Fruit fly (Drosophila melanogaster) whole organism, embryonic: ENCODE measurements around the gene east.

Experiments
- Antp ChIP-seq: fragments of 200-800 bp; sonication (Bioruptor generic); optimal IDR thresholded peaks from 3 replicates; lab custom pipeline; 2016; ENCODE audit warnings: missing biosample characterization, missing genetic modification characterization
- Bdp1 ChIP-seq: fragments of 200-800 bp; sonication (Bioruptor generic); optimal IDR thresholded peaks from 3 replicates; lab custom pipeline; 2016; ENCODE audit warnings: missing biosample characterization, missing genetic modification characterization
- CG10462 ChIP-seq: fragments of 200-800 bp; sonication (Bioruptor generic); optimal IDR thresholded peaks from 2 replicates; lab custom pipeline; 2016; ENCODE audit warnings: missing biosample characterization, missing genetic modification characterization
- CG13296 ChIP-seq: fragments of 200-800 bp; sonication (Bioruptor generic); optimal IDR thresholded peaks from 3 replicates; lab custom pipeline; 2018; ENCODE audit warnings: missing biosample characterization, mild to moderate bottlenecking, missing genetic modification characterization
- CG14050 ChIP-seq: fragments of 200-800 bp; sonication (Bioruptor generic); IDR thresholded peaks from 3 replicates; pipeline ENCODE4 v1.3.6; 2022; ENCODE audit warnings: missing biosample characterization, missing genetic modification characterization
- CG14441 ChIP-seq: fragments of 200-800 bp; sonication (Bioruptor generic); IDR thresholded peaks from 2 replicates; pipeline ENCODE4 v1.3.6; 2022; ENCODE audit warnings: missing biosample characterization, missing genetic modification characterization
- CG1602 ChIP-seq: fragments of 200-800 bp; sonication (Bioruptor generic); optimal IDR thresholded peaks from 3 replicates; lab custom pipeline; 2016; ENCODE audit warnings: missing biosample characterization, missing genetic modification characterization
- CG17359 ChIP-seq: fragments of 200-800 bp; sonication (Bioruptor generic); optimal IDR thresholded peaks from 3 replicates; lab custom pipeline; 2018; ENCODE audit warnings: missing biosample characterization, mild to moderate bottlenecking, missing genetic modification characterization, moderate library complexity
- CG2129 ChIP-seq: fragments of 200-800 bp; sonication (Bioruptor generic); IDR thresholded peaks from 2 replicates; pipeline ENCODE4 v1.3.6; 2022; ENCODE audit warnings: missing biosample characterization, missing genetic modification characterization; ENCODE audit not compliant: partially characterized antibody
- CG3163 ChIP-seq: fragments of 200-800 bp; sonication (Bioruptor generic); optimal IDR thresholded peaks from 3 replicates; lab custom pipeline; 2016; ENCODE audit warnings: missing biosample characterization, missing genetic modification characterization
- CG33213 ChIP-seq: fragments of 200-800 bp; sonication (Bioruptor generic); optimal IDR thresholded peaks from 3 replicates; lab custom pipeline; 2016; ENCODE audit warnings: missing biosample characterization, missing genetic modification characterization
- CG3847 ChIP-seq: fragments of 200-800 bp; sonication (Bioruptor generic); IDR thresholded peaks from 2 replicates; pipeline ENCODE4 v1.3.6; 2022; ENCODE audit warnings: missing biosample characterization, missing genetic modification characterization
- CG6689 ChIP-seq: fragments of 200-800 bp; sonication (Bioruptor generic); IDR thresholded peaks from 2 replicates; pipeline ENCODE4 v1.3.6; 2022; ENCODE audit warnings: missing biosample characterization, missing genetic modification characterization
- CG7839 ChIP-seq: fragments of 200-800 bp; sonication (Bioruptor generic); optimal IDR thresholded peaks from 3 replicates; lab custom pipeline; 2018; ENCODE audit warnings: missing biosample characterization, mild to moderate bottlenecking, missing genetic modification characterization, moderate library complexity
- CG9215 ChIP-seq: fragments of 200-800 bp; sonication (Bioruptor generic); IDR thresholded peaks from 2 replicates; pipeline ENCODE4 v1.3.6; 2022; ENCODE audit warnings: missing biosample characterization, missing genetic modification characterization
- Eip74EF ChIP-seq, 2 experiments: fragments of 200-800 bp in 1 of 2; fragments of >200 bp in 1 of 2; sonication (Bioruptor generic) in 1 of 2; optimal IDR thresholded peaks; 2 replicates each; lab custom pipeline; 2017 to 2019; ENCODE audit warnings: missing biosample characterization in 2 of 2, missing genetic modification characterization in 2 of 2, mild to moderate bottlenecking in 1 of 2, moderate library complexity in 1 of 2
- Gsc ChIP-seq: fragments of 200-800 bp; sonication (Bioruptor generic); IDR thresholded peaks from 2 replicates; pipeline ENCODE4 v1.3.6; 2022; ENCODE audit warnings: missing biosample characterization, missing genetic modification characterization
- HmgD ChIP-seq: fragments of 200-800 bp; sonication (Bioruptor generic); optimal IDR thresholded peaks from 3 replicates; lab custom pipeline; 2016; ENCODE audit warnings: missing biosample characterization, missing genetic modification characterization
- Hmr ChIP-seq: fragments of 200-800 bp; sonication (Bioruptor generic); optimal IDR thresholded peaks from 3 replicates; lab custom pipeline; 2017; ENCODE audit warnings: mild to moderate bottlenecking, missing biosample characterization, missing genetic modification reagents, missing genetic modification characterization
- Hr78 ChIP-seq, 2 experiments: fragments of 200-800 bp in 1 of 2; fragments of >200 bp in 1 of 2; sonication (Bioruptor generic) in 1 of 2; optimal IDR thresholded peaks; 2 replicates each; lab custom pipeline; 2017 to 2019; ENCODE audit warnings: missing biosample characterization in 2 of 2, missing genetic modification characterization in 2 of 2, mild to moderate bottlenecking in 1 of 2, moderate library complexity in 1 of 2
- Sry-δ ChIP-seq: fragments of 200-800 bp; sonication (Bioruptor generic); optimal IDR thresholded peaks from 2 replicates; lab custom pipeline; 2016; ENCODE audit warnings: missing biosample characterization, missing genetic modification characterization
- TFAM ChIP-seq: fragments of 200-800 bp; sonication (Bioruptor generic); optimal IDR thresholded peaks from 2 replicates; lab custom pipeline; 2017; ENCODE audit warnings: missing biosample characterization, missing genetic modification characterization, inconsistent platforms
- Vsx1 ChIP-seq: fragments of 200-800 bp; sonication (Bioruptor generic); optimal IDR thresholded peaks from 2 replicates; lab custom pipeline; 2017; ENCODE audit warnings: missing biosample characterization, mild to moderate bottlenecking, missing genetic modification characterization, missing genetic modification reagents
- Xbp1 ChIP-seq: fragments of 200-800 bp; sonication (Bioruptor generic); optimal IDR thresholded peaks from 3 replicates; lab custom pipeline; 2016; ENCODE audit warnings: missing biosample characterization, mild to moderate bottlenecking, missing genetic modification characterization
- Xrp1 ChIP-seq: fragments of 200-800 bp; sonication (Bioruptor generic); IDR thresholded peaks from 2 replicates; pipeline ENCODE4 v1.3.6; 2022; ENCODE audit warnings: missing biosample characterization, missing genetic modification characterization
- ara ChIP-seq: fragments of 200-800 bp; sonication (Bioruptor generic); IDR thresholded peaks from 2 replicates; pipeline ENCODE4 v1.3.6; 2022; ENCODE audit warnings: missing biosample characterization, missing genetic modification characterization
- chif ChIP-seq, 2 experiments: fragments of 200-800 bp; sonication (Bioruptor generic); optimal IDR thresholded peaks; 3 replicates each; lab custom pipeline; 2016; ENCODE audit warnings: missing biosample characterization in 2 of 2, missing genetic modification characterization in 2 of 2
- danr ChIP-seq: fragments of 200-800 bp; sonication (Bioruptor generic); IDR thresholded peaks from 2 replicates; pipeline ENCODE4 v1.3.6; 2022; ENCODE audit warnings: missing biosample characterization, missing genetic modification characterization
- dm ChIP-seq: fragments of 200-800 bp; sonication (Bioruptor generic); optimal IDR thresholded peaks from 3 replicates; lab custom pipeline; 2016; ENCODE audit warnings: missing biosample characterization, missing genetic modification characterization
- ems ChIP-seq: fragments of 200-800 bp; sonication (Bioruptor generic); optimal IDR thresholded peaks from 3 replicates; lab custom pipeline; 2016; ENCODE audit warnings: missing biosample characterization, missing genetic modification characterization
- ewg ChIP-seq: fragments of 200-800 bp; sonication (Bioruptor generic); optimal IDR thresholded peaks from 3 replicates; lab custom pipeline; 2017; ENCODE audit warnings: mild to moderate bottlenecking, missing biosample characterization, missing genetic modification reagents, missing genetic modification characterization
- eyg ChIP-seq: fragments of 200-800 bp; sonication (Bioruptor generic); optimal IDR thresholded peaks from 3 replicates; lab custom pipeline; 2016; ENCODE audit warnings: missing biosample characterization, missing genetic modification characterization
- inv ChIP-seq: fragments of 200-800 bp; sonication (Bioruptor generic); IDR thresholded peaks from 2 replicates; pipeline ENCODE4 v1.3.6; 2022; ENCODE audit warnings: missing biosample characterization, missing genetic modification characterization; ENCODE audit not compliant: partially characterized antibody
- kay ChIP-seq: fragments of 200-800 bp; sonication (Bioruptor generic); optimal IDR thresholded peaks from 2 replicates; lab custom pipeline; 2016; ENCODE audit warnings: missing biosample characterization, missing genetic modification characterization
- lab ChIP-seq: fragments of 200-800 bp; sonication (Bioruptor generic); optimal IDR thresholded peaks from 3 replicates; lab custom pipeline; 2017; ENCODE audit warnings: missing biosample characterization, missing genetic modification characterization, mild to moderate bottlenecking, moderate library complexity, missing genetic modification reagents
- nerfin-2 ChIP-seq: fragments of 200-800 bp; sonication (Bioruptor generic); IDR thresholded peaks from 2 replicates; pipeline ENCODE4 v1.3.6; 2022; ENCODE audit warnings: missing biosample characterization, missing genetic modification characterization; ENCODE audit not compliant: partially characterized antibody
- pnt ChIP-seq: fragments of 200-800 bp; sonication (Bioruptor generic); optimal IDR thresholded peaks from 3 replicates; lab custom pipeline; 2016; ENCODE audit warnings: missing biosample characterization, missing genetic modification characterization
- sens-2 ChIP-seq: fragments of 200-800 bp; sonication (Bioruptor generic); IDR thresholded peaks from 2 replicates; pipeline ENCODE4 v1.3.6; 2022; ENCODE audit warnings: missing biosample characterization, missing genetic modification characterization
- slou ChIP-seq: fragments of 200-800 bp; sonication (Bioruptor generic); optimal IDR thresholded peaks from 3 replicates; lab custom pipeline; 2016; ENCODE audit warnings: missing biosample characterization, missing genetic modification characterization
- sna ChIP-seq: fragments of 200-800 bp; sonication (Bioruptor generic); IDR thresholded peaks from 2 replicates; pipeline ENCODE4 v1.3.6; 2022; ENCODE audit warnings: missing biosample characterization, missing genetic modification characterization; ENCODE audit not compliant: partially characterized antibody
- stc ChIP-seq: fragments of 200-800 bp; sonication (Bioruptor generic); IDR thresholded peaks from 2 replicates; pipeline ENCODE4 v1.3.6; 2022; ENCODE audit warnings: missing biosample characterization, missing genetic modification characterization
- tna ChIP-seq: fragments of 200-800 bp; sonication (Bioruptor generic); IDR thresholded peaks from 2 replicates; pipeline ENCODE4 v1.3.6; 2022; ENCODE audit warnings: missing biosample characterization, missing genetic modification characterization; ENCODE audit not compliant: partially characterized antibody
- tup ChIP-seq: fragments of 200-800 bp; sonication (Bioruptor generic); optimal IDR thresholded peaks from 2 replicates; lab custom pipeline; 2016; ENCODE audit warnings: missing biosample characterization, mild to moderate bottlenecking, missing genetic modification characterization, moderate library complexity
- twi ChIP-seq: fragments of 200-800 bp; optimal IDR thresholded peaks from 2 replicates; lab custom pipeline; 2019; ENCODE audit warnings: missing biosample characterization, mild to moderate bottlenecking, missing genetic modification characterization, moderate library complexity
- tx ChIP-seq: fragments of 200-800 bp; sonication (Bioruptor generic); optimal IDR thresholded peaks from 2 replicates; lab custom pipeline; 2016; ENCODE audit warnings: missing biosample characterization, missing genetic modification characterization
- unc-4 ChIP-seq: fragments of 200-800 bp; sonication (Bioruptor generic); IDR thresholded peaks from 2 replicates; pipeline ENCODE4 v1.3.6; 2022; ENCODE audit warnings: missing biosample characterization, missing genetic modification characterization; ENCODE audit not compliant: partially characterized antibody
- wdn ChIP-seq: fragments of 200-800 bp; sonication (Bioruptor generic); IDR thresholded peaks from 2 replicates; pipeline ENCODE4 v1.3.6; 2022; ENCODE audit warnings: missing biosample characterization, missing genetic modification characterization
- wek ChIP-seq: fragments of 200-800 bp; sonication (Bioruptor generic); optimal IDR thresholded peaks from 3 replicates; lab custom pipeline; 2018; ENCODE audit warnings: missing biosample characterization, mild to moderate bottlenecking, missing genetic modification characterization, moderate library complexity
- yki ChIP-seq: fragments of >200 bp; optimal IDR thresholded peaks from 3 replicates; lab custom pipeline; 2018

Gene east

dm6 chrX:1984175-1984973, 26.3 kb upstream of the east start (continued):
- TF ChIP-seq danr (GFP tag; lab: Robert Waterston, UW) (peak; percentile 77), ems (GFP tag; lab: Kevin White, UChicago) (peak; percentile 64), CG33213 (GFP tag; lab: Kevin White, UChicago) (peak; percentile 25), CG14441 (GFP tag; lab: Robert Waterston, UW) (peak; percentile 76), dm (peak; percentile 60), CG13296 (GFP tag; lab: Kevin White, UChicago) (peak; percentile 35), CG3163 (GFP tag; lab: Kevin White, UChicago) (peak; percentile 48), Xbp1 (GFP tag; lab: Kevin White, UChicago) (peak; percentile 76), chif (GFP tag; optimal IDR thresholded peaks at IDR 0.05; lab: Kevin White, UChicago) (peak; percentile 50 to 76), CG10462 (peak; percentile 46), kay (GFP tag; lab: Kevin White, UChicago) (peak; percentile 16), ara (GFP tag; lab: Robert Waterston, UW) (peak; percentile 69; the same call in 1 of the 2 replicates), tna (GFP tag; lab: Robert Waterston, UW) (no peak), TFAM (GFP tag; lab: Kevin White, UChicago) (no peak), CG1602 (GFP tag; lab: Kevin White, UChicago) (peak; percentile 44), CG2129 (GFP tag; lab: Robert Waterston, UW) (no peak), CG6689 (GFP tag; lab: Robert Waterston, UW) (peak; percentile 72), Gsc (GFP tag; lab: Robert Waterston, UW) (peak; percentile 56), Vsx1 (GFP tag; lab: Kevin White, UChicago) (peak; percentile 9), yki (lab: Kevin White, UChicago) (no peak), sna (no peak), CG9215 (GFP tag; lab: Robert Waterston, UW) (peak; percentile 60), sens-2 (GFP tag; lab: Robert Waterston, UW) (peak; percentile 54; the same call in 1 of the 2 replicates), stc (peak; percentile 85), ewg (GFP tag; lab: Kevin White, UChicago) (peak; percentile 77), Bdp1 (peak; percentile 32), CG17359 (tag; lab: Kevin White, UChicago) (peak; percentile 77), lab (GFP tag; lab: Kevin White, UChicago) (peak; percentile 59), twi (tag; lab: Kevin White, UChicago) (peak; percentile 67), inv (GFP tag; lab: Robert Waterston, UW) (no peak), Hmr (peak; percentile 72), CG7839 (tag; lab: Kevin White, UChicago) (peak; percentile 85), HmgD (GFP tag; lab: Kevin White, UChicago) (peak; percentile 24), tup (GFP tag; lab: Kevin White, UChicago) (no peak), Hr78 (GFP tag; optimal IDR thresholded peaks at IDR 0.05; lab: Kevin White, UChicago) (peak in 1 of 2 experiments; percentile 27), Eip74EF (GFP tag; optimal IDR thresholded peaks at IDR 0.05; lab: Kevin White, UChicago) (peak in 1 of 2 experiments; percentile 75), wek (GFP tag; lab: Kevin White, UChicago) (peak; percentile 15), pnt (peak; percentile 51), CG3847 (GFP tag; lab: Robert Waterston, UW) (peak; percentile 66), nerfin-2 (GFP tag; lab: Robert Waterston, UW) (no peak), slou (GFP tag; lab: Kevin White, UChicago) (peak; percentile 7), wdn (GFP tag; lab: Robert Waterston, UW) (peak; percentile 46; the same call in 1 of the 2 replicates), Sry-δ (GFP tag; lab: Kevin White, UChicago) (peak; percentile 15), Xrp1 (GFP tag; lab: Robert Waterston, UW) (peak; percentile 63; the same call in 1 of the 2 replicates), eyg (GFP tag; lab: Kevin White, UChicago) (peak; percentile 53), tx (peak; percentile 76), Antp (GFP tag; lab: Kevin White, UChicago) (peak; percentile 64), unc-4 (no peak), CG14050 (GFP tag; lab: Robert Waterston, UW) (peak; percentile 56)
